Worm (Caenorhabditis elegans) whole organism, mixed stage, embryonic: ENCODE data around the gene sea-2.

Experiments used
- M03D4.4 ChIP-seq: sonication (generic microtip); optimal IDR thresholded peaks from 2 replicates; lab custom pipeline; 2017; ENCODE audit warnings: mild to moderate bottlenecking, missing genetic modification characterization, missing compliant biosample characterization
- bed-3 ChIP-seq: fragments of 200-800 bp; sonication (Bioruptor generic); optimal IDR thresholded peaks from 3 replicates; lab custom pipeline; 2018; ENCODE audit warnings: mild to moderate bottlenecking, missing genetic modification characterization, moderate library complexity, missing compliant biosample characterization
- blmp-1 ChIP-seq: fragments of 150-350 bp; optimal IDR thresholded peaks from 2 replicates; lab custom pipeline; 2014; ENCODE audit warnings: missing biosample characterization, missing genetic modification characterization
- ceh-39 ChIP-seq: fragments of 150-350 bp; optimal IDR thresholded peaks from 2 replicates; lab custom pipeline; 2014; ENCODE audit warnings: missing biosample characterization, missing genetic modification characterization
- ceh-43 ChIP-seq: fragments of 200-800 bp; sonication (Bioruptor generic); optimal IDR thresholded peaks from 2 replicates; lab custom pipeline; 2018; ENCODE audit warnings: mild to moderate bottlenecking, missing genetic modification characterization, moderate library complexity, missing compliant biosample characterization
- ceh-83 ChIP-seq: fragments of 200-800 bp; sonication (Bioruptor generic); optimal IDR thresholded peaks from 2 replicates; lab custom pipeline; 2018; ENCODE audit warnings: mild to moderate bottlenecking, missing genetic modification characterization, missing compliant biosample characterization
- ces-1 ChIP-seq: fragments of 150-350 bp; optimal IDR thresholded peaks from 2 replicates; lab custom pipeline; 2014; ENCODE audit warnings: missing biosample characterization, missing genetic modification reagents, missing genetic modification characterization
- cnd-1 ChIP-seq: fragments of 200-800 bp; sonication (Bioruptor generic); optimal IDR thresholded peaks from 2 replicates; lab custom pipeline; 2018; ENCODE audit warnings: mild to moderate bottlenecking, missing genetic modification characterization, missing compliant biosample characterization
- drap-1 ChIP-seq: fragments of 200-800 bp; sonication (Bioruptor generic); optimal IDR thresholded peaks from 3 replicates; lab custom pipeline; 2018; ENCODE audit warnings: mild to moderate bottlenecking, missing genetic modification characterization, missing compliant biosample characterization
- elt-1 ChIP-seq: sonication (generic microtip); optimal IDR thresholded peaks from 2 replicates; lab custom pipeline; 2017; ENCODE audit warnings: missing genetic modification characterization, mild to moderate bottlenecking, missing compliant biosample characterization, antibody characterized with exemption, moderate library complexity, borderline replicate concordance; ENCODE audit not compliant: insufficient read depth
- elt-3 ChIP-seq: fragments of 150-350 bp; optimal IDR thresholded peaks from 2 replicates; lab custom pipeline; 2014; ENCODE audit warnings: missing biosample characterization, missing genetic modification characterization
- flh-1 ChIP-seq: fragments of 200-800 bp; sonication (Bioruptor generic); optimal IDR thresholded peaks from 2 replicates; lab custom pipeline; 2018; ENCODE audit warnings: mild to moderate bottlenecking, missing genetic modification characterization, moderate library complexity, missing compliant biosample characterization
- ham-2 ChIP-seq: fragments of 200-800 bp; sonication (Bioruptor generic); optimal IDR thresholded peaks from 2 replicates; lab custom pipeline; 2018; ENCODE audit warnings: mild to moderate bottlenecking, missing genetic modification characterization, missing compliant biosample characterization
- lin-13 ChIP-seq: fragments of 150-350 bp; optimal IDR thresholded peaks from 2 replicates; lab custom pipeline; 2014; ENCODE audit warnings: missing biosample characterization, missing genetic modification characterization
- lin-32 ChIP-seq: fragments of 200-800 bp; sonication (Bioruptor generic); optimal IDR thresholded peaks from 2 replicates; lab custom pipeline; 2018; ENCODE audit warnings: mild to moderate bottlenecking, missing genetic modification characterization, missing compliant biosample characterization
- lsy-2 ChIP-seq: fragments of 150-350 bp; optimal IDR thresholded peaks from 2 replicates; lab custom pipeline; 2014; ENCODE audit warnings: missing biosample characterization, missing genetic modification characterization
- mab-5 ChIP-seq: fragments of 150-350 bp; optimal IDR thresholded peaks from 2 replicates; lab custom pipeline; 2014; ENCODE audit warnings: missing biosample characterization, missing genetic modification characterization
- mep-1 ChIP-seq: fragments of 150-350 bp; optimal IDR thresholded peaks from 2 replicates; lab custom pipeline; 2017; ENCODE audit warnings: missing biosample characterization, missing genetic modification reagents, missing genetic modification characterization, inconsistent platforms
- mls-2 ChIP-seq: sonication (generic microtip); optimal IDR thresholded peaks from 2 replicates; lab custom pipeline; 2016; ENCODE audit warnings: mild to moderate bottlenecking, missing genetic modification characterization, moderate library complexity, missing compliant biosample characterization
- nhr-12 ChIP-seq: fragments of 150-350 bp; optimal IDR thresholded peaks from 2 replicates; lab custom pipeline; 2014; ENCODE audit warnings: missing biosample characterization, missing genetic modification characterization
- nhr-2 ChIP-seq: fragments of 150-350 bp; optimal IDR thresholded peaks from 2 replicates; lab custom pipeline; 2014; ENCODE audit warnings: missing biosample characterization, missing genetic modification characterization
- nhr-237 ChIP-seq: fragments of 150-350 bp; optimal IDR thresholded peaks from 2 replicates; lab custom pipeline; 2014; ENCODE audit warnings: missing biosample characterization, missing genetic modification characterization
- nhr-28 ChIP-seq: fragments of 150-350 bp; optimal IDR thresholded peaks from 2 replicates; lab custom pipeline; 2014; ENCODE audit warnings: missing biosample characterization, missing genetic modification characterization
- nhr-76 ChIP-seq: sonication (generic microtip); optimal IDR thresholded peaks from 2 replicates; lab custom pipeline; 2017; ENCODE audit warnings: missing biosample characterization, missing genetic modification characterization
- pha-4 ChIP-seq: fragments of 150-350 bp; optimal IDR thresholded peaks from 2 replicates; lab custom pipeline; 2018; ENCODE audit warnings: missing biosample characterization, missing genetic modification reagents, missing genetic modification characterization
- sem-2 ChIP-seq: fragments of 200-800 bp; sonication (Bioruptor generic); optimal IDR thresholded peaks from 2 replicates; lab custom pipeline; 2018; ENCODE audit warnings: mild to moderate bottlenecking, missing genetic modification characterization, missing compliant biosample characterization
- snpc-4 ChIP-seq: fragments of 150-350 bp; optimal IDR thresholded peaks from 2 replicates; lab custom pipeline; 2014; ENCODE audit warnings: missing biosample characterization, missing genetic modification characterization
- sptf-1 ChIP-seq: sonication (generic microtip); optimal IDR thresholded peaks from 2 replicates; lab custom pipeline; 2017; ENCODE audit warnings: mild to moderate bottlenecking, missing genetic modification characterization, moderate library complexity, missing compliant biosample characterization
- tbx-8 ChIP-seq: fragments of 200-800 bp; sonication (Bioruptor generic); optimal IDR thresholded peaks from 2 replicates; lab custom pipeline; 2018; ENCODE audit warnings: mild to moderate bottlenecking, missing genetic modification characterization, moderate library complexity, missing compliant biosample characterization
- unc-120 ChIP-seq: sonication (generic microtip); optimal IDR thresholded peaks from 2 replicates; lab custom pipeline; 2017; ENCODE audit warnings: missing genetic modification characterization, missing compliant biosample characterization; ENCODE audit not compliant: poor library complexity, severe bottlenecking
- unc-39 ChIP-seq: fragments of 150-350 bp; optimal IDR thresholded peaks from 2 replicates; lab custom pipeline; 2014; ENCODE audit warnings: missing biosample characterization, missing genetic modification characterization
- unc-62 ChIP-seq: fragments of 150-350 bp; optimal IDR thresholded peaks from 2 replicates; lab custom pipeline; 2014; ENCODE audit warnings: missing biosample characterization, missing genetic modification reagents, missing genetic modification characterization
- zip-8 ChIP-seq: fragments of 150-350 bp; optimal IDR thresholded peaks from 2 replicates; lab custom pipeline; 2014; ENCODE audit warnings: missing biosample characterization, missing genetic modification characterization
- ztf-11 ChIP-seq: fragments of 150-350 bp; optimal IDR thresholded peaks from 2 replicates; lab custom pipeline; 2014; ENCODE audit warnings: missing biosample characterization, missing genetic modification characterization

The sea-2 gene

DNA sequence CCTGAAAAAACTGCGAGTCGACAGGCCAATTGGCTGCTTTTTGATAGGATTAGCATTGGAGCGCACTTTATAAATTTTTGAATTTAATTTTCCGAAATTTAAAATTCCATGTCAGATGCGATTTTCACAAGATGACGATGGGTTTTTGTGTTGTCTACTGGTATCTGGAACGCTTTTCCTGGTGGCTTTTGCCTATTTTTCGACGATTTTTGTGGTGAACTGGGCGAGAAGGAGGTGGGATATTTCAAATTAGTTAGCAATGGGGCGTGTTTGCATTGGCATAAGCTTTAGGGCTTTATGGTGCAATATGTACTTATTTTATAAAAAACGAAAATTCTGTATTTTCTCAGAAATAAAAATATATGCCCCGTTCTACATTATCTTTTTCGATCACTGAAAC, 22.0 kb downstream of the sea-2 start, which contains the start of gene K10G6.9:
TSS of gene K10G6.9 (plus strand) at position 110 of the 400 bp plus-strand sequence.
- TF ChIP-seq ces-1 (GFP tag; lab: Kevin White, UChicago) (peak; percentile 1), nhr-237 (tag; lab: Kevin White, UChicago) (no peak)
- TF ChIP-seq, all 35 proteins: peak for 1

DNA sequence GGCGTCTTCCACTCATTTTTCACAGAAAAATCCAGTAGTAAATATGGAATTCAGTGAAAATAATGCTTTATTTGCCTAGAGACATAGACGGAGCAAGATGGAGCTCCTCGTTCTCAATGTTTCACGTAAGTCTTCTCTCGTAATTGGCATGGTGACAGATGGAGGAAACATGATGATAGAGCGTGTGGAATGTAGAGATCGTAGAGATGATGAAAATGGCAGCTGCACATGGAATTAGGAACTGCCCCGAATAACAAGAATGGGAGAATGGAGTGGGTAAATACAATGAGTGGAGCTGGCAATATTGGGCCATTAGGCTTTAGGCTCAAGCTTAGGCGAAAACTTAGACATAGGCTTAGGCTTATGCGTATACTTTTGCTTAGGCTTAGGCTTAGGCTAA, 24.8 kb downstream of the sea-2 start, which contains the start of gene cank-26:
TSS of gene cank-26 (minus strand) at position 113 of the 400 bp plus-strand sequence.
- no peak for TF ChIP-seq pha-4
- TF ChIP-seq ceh-83: no peak
- no peak for TF ChIP-seq lsy-2 (tag; lab: Kevin White, UChicago)
- no peak for TF ChIP-seq blmp-1 (tag; lab: Kevin White, UChicago)
- TF ChIP-seq nhr-28 (tag; lab: Kevin White, UChicago): no peak
- no peak for TF ChIP-seq flh-1 (GFP tag; lab: Kevin White, UChicago)
- TF ChIP-seq nhr-76 (tag; lab: Kevin White, UChicago): no peak
- TF ChIP-seq mep-1 (tag; lab: Kevin White, UChicago): peak; percentile 10
- no peak for TF ChIP-seq bed-3 (GFP tag; lab: Kevin White, UChicago)
- TF ChIP-seq sem-2 (GFP tag; lab: Kevin White, UChicago): no peak
- no peak for TF ChIP-seq M03D4.4
- TF ChIP-seq unc-62 (GFP tag; lab: Kevin White, UChicago): peak; percentile 14
- no peak for TF ChIP-seq mab-5 (tag; lab: Kevin White, UChicago)
- TF ChIP-seq ztf-11 (tag; lab: Kevin White, UChicago): no peak
- peak; percentile 92 for TF ChIP-seq cnd-1 (tag; lab: Kevin White, UChicago)
- no peak for TF ChIP-seq elt-3
- no peak for TF ChIP-seq nhr-237 (tag; lab: Kevin White, UChicago)
- peak; percentile 99 for TF ChIP-seq lin-32
- TF ChIP-seq lin-13 (tag; lab: Kevin White, UChicago): no peak
- no peak for TF ChIP-seq zip-8 (tag; lab: Kevin White, UChicago)
- TF ChIP-seq unc-39 (tag; lab: Kevin White, UChicago): no peak
- TF ChIP-seq ceh-39: no peak
- no peak for TF ChIP-seq ham-2
- TF ChIP-seq nhr-2 (tag; lab: Kevin White, UChicago): no peak
- no peak for TF ChIP-seq elt-1 (tag; lab: Kevin White, UChicago)
- TF ChIP-seq unc-120 (tag; lab: Kevin White, UChicago): no peak
- no peak for TF ChIP-seq sptf-1 (tag; lab: Kevin White, UChicago)
- TF ChIP-seq tbx-8: no peak
- TF ChIP-seq snpc-4: no peak
- peak; percentile 86 for TF ChIP-seq ces-1 (GFP tag; lab: Kevin White, UChicago)
- TF ChIP-seq nhr-12: no peak
- TF ChIP-seq mls-2 (tag; lab: Kevin White, UChicago): no peak
- no peak for TF ChIP-seq drap-1 (GFP tag; lab: Kevin White, UChicago)

DNA sequence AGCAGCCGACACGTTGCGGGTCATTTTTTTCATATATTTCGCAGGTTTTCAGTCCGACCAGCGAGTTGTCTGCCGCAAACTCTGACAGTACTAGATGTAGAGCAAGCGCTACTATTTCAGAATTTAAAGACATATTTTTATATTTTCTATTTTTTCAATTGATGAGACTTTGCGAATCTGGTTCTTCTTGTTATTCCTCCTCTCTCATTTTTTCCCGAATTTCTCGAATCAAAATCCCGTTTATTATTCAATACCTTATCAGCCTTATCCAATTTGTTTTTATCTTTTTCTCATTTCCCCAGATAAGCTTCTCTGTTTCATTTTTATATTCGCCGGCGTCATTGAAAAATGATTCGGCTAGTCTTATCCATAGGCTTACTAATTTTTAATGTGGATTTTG, 25.8 kb downstream of the sea-2 start, which contains the start of gene dos-2:
TSS of gene dos-2 (plus strand) at position 301 of the 400 bp plus-strand sequence.
- no peak for TF ChIP-seq blmp-1 (tag; lab: Kevin White, UChicago)
- TF ChIP-seq M03D4.4: no peak
- TF ChIP-seq nhr-237 (tag; lab: Kevin White, UChicago): no peak
- TF ChIP-seq nhr-2 (tag; lab: Kevin White, UChicago): no peak
- TF ChIP-seq mls-2 (tag; lab: Kevin White, UChicago): no peak
- TF ChIP-seq cnd-1 (tag; lab: Kevin White, UChicago): no peak
- no peak for TF ChIP-seq nhr-28 (tag; lab: Kevin White, UChicago)
- no peak for TF ChIP-seq zip-8 (tag; lab: Kevin White, UChicago)
- no peak for TF ChIP-seq flh-1 (GFP tag; lab: Kevin White, UChicago)
- TF ChIP-seq unc-120 (tag; lab: Kevin White, UChicago): no peak
- no peak for TF ChIP-seq sptf-1 (tag; lab: Kevin White, UChicago)

DNA sequence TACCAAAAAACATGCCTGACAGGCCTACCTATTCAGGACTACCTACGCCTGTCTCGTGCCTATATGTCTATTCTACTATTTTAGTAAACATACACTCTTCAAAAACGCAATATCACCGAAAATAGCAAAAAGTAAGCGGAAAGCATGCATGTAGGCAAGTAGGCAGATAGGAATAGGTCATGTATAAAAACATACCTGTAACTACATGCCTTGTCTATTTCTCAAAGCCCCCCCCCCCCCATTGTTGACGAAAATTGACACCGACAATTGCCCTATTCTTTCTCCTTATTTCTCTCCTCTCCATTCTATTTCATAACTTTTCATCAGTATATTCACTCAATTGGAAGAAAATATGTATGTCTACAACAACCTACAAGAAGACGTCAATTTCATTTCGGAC, 28.0 kb downstream of the sea-2 start:
- TF ChIP-seq unc-120 (tag; lab: Kevin White, UChicago) (no peak), bed-3 (GFP tag; lab: Kevin White, UChicago) (no peak), ces-1 (GFP tag; lab: Kevin White, UChicago) (no peak), lin-32 (no peak), nhr-28 (tag; lab: Kevin White, UChicago) (no peak), nhr-237 (tag; lab: Kevin White, UChicago) (no peak), ceh-43 (GFP tag; lab: Kevin White, UChicago) (no peak), flh-1 (GFP tag; lab: Kevin White, UChicago) (no peak), elt-1 (tag; lab: Kevin White, UChicago) (no peak), pha-4 (no peak), M03D4.4 (no peak)
